Worm (Caenorhabditis elegans): Measurements from ENCODE around the gene M106.2.

- no peak for TF ChIP-seq nhr-111 (GFP tag; optimal IDR thresholded peaks at IDR 0.05)
- TF ChIP-seq nhr-77 (tag; optimal IDR thresholded peaks at IDR 0.05): peak; percentile 96
- TF ChIP-seq unc-62 (GFP tag; optimal IDR thresholded peaks at IDR 0.05 in 1 of 2): peak in 1 of 2 experiments; percentile 58
- TF ChIP-seq unc-62 (tag; optimal IDR thresholded peaks at IDR 0.05): no peak
- TF ChIP-seq lin-39 (tag; optimal IDR thresholded peaks at IDR 0.05): peak; percentile 67
- TF ChIP-seq mep-1 (tag; optimal IDR thresholded peaks at IDR 0.05): peak; percentile 99
- TF ChIP-seq nhr-76 (tag; optimal IDR thresholded peaks at IDR 0.05): peak; percentile 35
- no peak for TF ChIP-seq ztf-11 (tag; optimal IDR thresholded peaks at IDR 0.05)
- peak; percentile 96 for TF ChIP-seq pha-4 (GFP tag; IDR thresholded peaks at IDR 0.05)
- TF ChIP-seq pha-4 (tag; optimal IDR thresholded peaks at IDR 0.05): no peak
- peak; percentile 99 for TF ChIP-seq dve-1 (tag; optimal IDR thresholded peaks at IDR 0.05; ENCODE audit: insufficient read depth)
These were observed 19.0 kb upstream of the M106.2 start, which contains the start of the genes gmps-1 and cap-2 for ce11 chrII:10868670-10869246.
